Worm (Caenorhabditis elegans): Measurements from ENCODE around the gene csa-1.

DNA sequence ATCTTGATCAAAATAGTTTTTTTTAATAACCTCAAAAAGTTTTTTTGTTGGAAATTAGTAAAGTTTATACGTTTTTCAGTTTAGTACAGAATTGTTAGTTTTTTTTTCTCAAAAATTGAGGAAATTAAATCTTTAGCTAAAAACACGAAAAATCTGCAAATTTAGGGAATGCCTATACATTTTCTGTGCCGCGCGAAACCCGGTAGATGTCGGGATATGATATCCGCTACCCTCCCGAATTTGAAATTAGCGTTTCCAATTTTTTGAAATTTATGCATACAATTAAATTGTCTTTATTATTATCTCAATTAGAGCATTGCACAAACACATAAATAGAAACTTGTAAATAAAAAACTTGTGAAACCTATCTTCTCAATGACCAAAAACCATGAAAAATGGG, 13.5 kb upstream of the csa-1 start:
- no peak for TF ChIP-seq ets-7 (tag; optimal IDR thresholded peaks at IDR 0.05)
- no peak for TF ChIP-seq scrt-1 (GFP tag; IDR thresholded peaks at IDR 0.05)
- no peak for TF ChIP-seq aly-1 (tag; optimal IDR thresholded peaks at IDR 0.05)
- TF ChIP-seq F13C5.2 (tag; optimal IDR thresholded peaks at IDR 0.05): no peak
- no peak for TF ChIP-seq ama-1 (optimal IDR thresholded peaks at IDR 0.05)
- TF ChIP-seq hmg-4 (GFP tag; optimal IDR thresholded peaks at IDR 0.05): no peak
- TF ChIP-seq B0310.2 (tag; optimal IDR thresholded peaks at IDR 0.05): no peak
- TF ChIP-seq flt-1 (GFP tag; IDR thresholded peaks at IDR 0.05): no peak
- no peak for TF ChIP-seq hnd-1 (tag; optimal IDR thresholded peaks at IDR 0.05)
- TF ChIP-seq ceh-36 (tag; optimal IDR thresholded peaks at IDR 0.05): no peak
- TF ChIP-seq pes-1 (GFP tag; IDR thresholded peaks at IDR 0.05): no peak
- no peak for TF ChIP-seq ceh-13 (GFP tag; optimal IDR thresholded peaks at IDR 0.05)

All from whole organism, early embryonic.